Fruit fly (Drosophila melanogaster) whole organism, embryonic: ENCODE measurements around the gene Mec2.

Experiments
- CG10147 ChIP-seq: fragments of 200-800 bp; sonication (Bioruptor generic); optimal IDR thresholded peaks from 2 replicates; lab custom pipeline; 2019; ENCODE audit warnings: missing biosample characterization, mild to moderate bottlenecking, missing genetic modification characterization, moderate library complexity
- CG10209 ChIP-seq: fragments of 200-800 bp; sonication (Bioruptor generic); optimal IDR thresholded peaks from 3 replicates; lab custom pipeline; 2017; ENCODE audit warnings: missing biosample characterization, mild to moderate bottlenecking, missing genetic modification characterization, missing genetic modification reagents
- CG1024 ChIP-seq: fragments of 200-800 bp; sonication (Bioruptor generic); IDR thresholded peaks from 2 replicates; pipeline ENCODE4 v1.3.6; 2022; ENCODE audit warnings: missing biosample characterization, missing genetic modification characterization
- CG11398 ChIP-seq: fragments of 200-800 bp; sonication (Bioruptor generic); optimal IDR thresholded peaks from 2 replicates; lab custom pipeline; 2016; ENCODE audit warnings: missing biosample characterization, missing genetic modification characterization
- CG11696 ChIP-seq: fragments of 200-800 bp; sonication (Bioruptor generic); IDR thresholded peaks from 2 replicates; pipeline ENCODE4 v1.3.6; 2022; ENCODE audit warnings: missing biosample characterization, missing genetic modification characterization
- CG1233 ChIP-seq: fragments of 200-800 bp; sonication (Bioruptor generic); optimal IDR thresholded peaks from 4 replicates; lab custom pipeline; 2018; ENCODE audit warnings: missing biosample characterization, mild to moderate bottlenecking, missing genetic modification characterization
- CG13123 ChIP-seq: fragments of 200-800 bp; sonication (Bioruptor generic); optimal IDR thresholded peaks from 2 replicates; lab custom pipeline; 2016; ENCODE audit warnings: missing biosample characterization, missing genetic modification characterization
- CG13296 ChIP-seq: fragments of 200-800 bp; sonication (Bioruptor generic); optimal IDR thresholded peaks from 3 replicates; lab custom pipeline; 2018; ENCODE audit warnings: missing biosample characterization, mild to moderate bottlenecking, missing genetic modification characterization
- CG13894 ChIP-seq: fragments of 200-800 bp; sonication (Bioruptor generic); optimal IDR thresholded peaks from 3 replicates; lab custom pipeline; 2018; ENCODE audit warnings: missing biosample characterization, mild to moderate bottlenecking, missing genetic modification characterization, moderate library complexity
- CG18262 ChIP-seq: fragments of 200-800 bp; optimal IDR thresholded peaks from 3 replicates; lab custom pipeline; 2019; ENCODE audit warnings: missing biosample characterization, mild to moderate bottlenecking, missing genetic modification characterization, moderate library complexity
- CG31224 ChIP-seq: fragments of 200-800 bp; sonication (Bioruptor generic); IDR thresholded peaks from 2 replicates; pipeline ENCODE4 v1.3.6; 2022; ENCODE audit warnings: missing biosample characterization, missing genetic modification characterization
- CG3281 ChIP-seq: fragments of 200-800 bp; sonication (Bioruptor generic); optimal IDR thresholded peaks from 3 replicates; lab custom pipeline; 2017; ENCODE audit warnings: missing biosample characterization, mild to moderate bottlenecking, missing genetic modification characterization
- CG33557 ChIP-seq: fragments of 200-800 bp; sonication (Bioruptor generic); optimal IDR thresholded peaks from 2 replicates; lab custom pipeline; 2019; ENCODE audit warnings: missing biosample characterization, mild to moderate bottlenecking, missing genetic modification characterization, moderate library complexity
- CG3847 ChIP-seq: fragments of 200-800 bp; sonication (Bioruptor generic); IDR thresholded peaks from 2 replicates; pipeline ENCODE4 v1.3.6; 2022; ENCODE audit warnings: missing biosample characterization, missing genetic modification characterization
- CG42726 ChIP-seq: fragments of 200-800 bp; sonication (Bioruptor generic); IDR thresholded peaks from 2 replicates; pipeline ENCODE4 v1.3.6; 2022; ENCODE audit warnings: missing biosample characterization, missing genetic modification characterization; ENCODE audit not compliant: partially characterized antibody
- CG4854 ChIP-seq: fragments of 200-800 bp; sonication (Bioruptor generic); optimal IDR thresholded peaks from 2 replicates; lab custom pipeline; 2016; ENCODE audit warnings: missing biosample characterization, missing genetic modification characterization, inconsistent platforms
- CG6654 ChIP-seq: fragments of 200-800 bp; sonication (Bioruptor generic); optimal IDR thresholded peaks from 2 replicates; lab custom pipeline; 2017; ENCODE audit warnings: missing biosample characterization, mild to moderate bottlenecking, missing genetic modification characterization
- CG6765 ChIP-seq: fragments of 200-800 bp; sonication (Bioruptor generic); optimal IDR thresholded peaks from 3 replicates; lab custom pipeline; 2017; ENCODE audit warnings: missing biosample characterization, mild to moderate bottlenecking, missing genetic modification characterization
- CG7839 ChIP-seq: fragments of 200-800 bp; sonication (Bioruptor generic); optimal IDR thresholded peaks from 3 replicates; lab custom pipeline; 2018; ENCODE audit warnings: missing biosample characterization, mild to moderate bottlenecking, missing genetic modification characterization, moderate library complexity
- CG9215 ChIP-seq: fragments of 200-800 bp; sonication (Bioruptor generic); IDR thresholded peaks from 2 replicates; pipeline ENCODE4 v1.3.6; 2022; ENCODE audit warnings: missing biosample characterization, missing genetic modification characterization
- Dfd ChIP-seq, 2 experiments: fragments of >200 bp; optimal IDR thresholded peaks; 2 replicates each; lab custom pipeline; 2017; ENCODE audit warnings: missing biosample characterization in 2 of 2, missing genetic modification characterization in 2 of 2
- Dref ChIP-seq: fragments of 200-800 bp; sonication (Bioruptor generic); IDR thresholded peaks from 2 replicates; pipeline ENCODE4 v1.3.6; 2022; ENCODE audit warnings: missing biosample characterization, missing genetic modification characterization
- H15 ChIP-seq: fragments of 200-800 bp; sonication (Bioruptor generic); IDR thresholded peaks from 3 replicates; pipeline ENCODE4 v1.3.6; 2022; ENCODE audit warnings: missing biosample characterization, missing genetic modification characterization
- HLHmδ ChIP-seq: fragments of 200-800 bp; sonication (Bioruptor generic); optimal IDR thresholded peaks from 2 replicates; lab custom pipeline; 2018; ENCODE audit warnings: missing biosample characterization, mild to moderate bottlenecking, missing genetic modification characterization, moderate library complexity
- Mrtf ChIP-seq: fragments of 200-800 bp; sonication (Bioruptor generic); IDR thresholded peaks from 3 replicates; pipeline ENCODE4 v1.3.6; 2022; ENCODE audit warnings: missing biosample characterization, missing genetic modification characterization
- Nf-YB ChIP-seq: fragments of 200-800 bp; sonication (Bioruptor generic); optimal IDR thresholded peaks from 3 replicates; lab custom pipeline; 2019; ENCODE audit warnings: missing biosample characterization, mild to moderate bottlenecking, missing genetic modification characterization, moderate library complexity
- Trl ChIP-seq, 3 experiments: fragments of >200 bp in 2 of 3; fragments of 200-800 bp in 1 of 3; sonication (Bioruptor generic) in 1 of 3; optimal IDR thresholded peaks; 2 replicates in 1 of 3; 3 replicates in 2 of 3; lab custom pipeline; 2016 to 2017; ENCODE audit warnings: missing biosample characterization in 1 of 3, missing genetic modification characterization in 1 of 3
- Usf ChIP-seq: fragments of 200-800 bp; sonication (Bioruptor generic); optimal IDR thresholded peaks from 2 replicates; lab custom pipeline; 2017; ENCODE audit warnings: missing genotype, missing biosample characterization, missing genetic modification characterization
- bigmax ChIP-seq: fragments of 200-800 bp; sonication (Bioruptor generic); optimal IDR thresholded peaks from 2 replicates; lab custom pipeline; 2018; ENCODE audit warnings: missing biosample characterization, mild to moderate bottlenecking, missing genetic modification characterization
- crc ChIP-seq: fragments of 200-800 bp; sonication (Bioruptor generic); optimal IDR thresholded peaks from 2 replicates; lab custom pipeline; 2016; ENCODE audit warnings: missing biosample characterization, missing genetic modification characterization
- cwo ChIP-seq: fragments of 200-800 bp; sonication (Bioruptor generic); optimal IDR thresholded peaks from 3 replicates; lab custom pipeline; 2017; ENCODE audit warnings: missing biosample characterization, missing genetic modification characterization, mild to moderate bottlenecking, moderate library complexity, missing genetic modification reagents
- fd102C ChIP-seq: fragments of 200-800 bp; sonication (Bioruptor generic); optimal IDR thresholded peaks from 2 replicates; lab custom pipeline; 2018; ENCODE audit warnings: missing biosample characterization, mild to moderate bottlenecking, missing genetic modification characterization, moderate library complexity
- ftz-f1 ChIP-seq: fragments of 200-800 bp; sonication (Bioruptor generic); optimal IDR thresholded peaks from 2 replicates; lab custom pipeline; 2016; ENCODE audit warnings: missing biosample characterization, missing genetic modification characterization
- fu2 ChIP-seq: fragments of 200-800 bp; sonication (Bioruptor generic); optimal IDR thresholded peaks from 2 replicates; lab custom pipeline; 2016; ENCODE audit warnings: missing biosample characterization, missing genetic modification characterization
- grn ChIP-seq: fragments of 200-800 bp; sonication (Bioruptor generic); optimal IDR thresholded peaks from 3 replicates; lab custom pipeline; 2017; ENCODE audit warnings: missing biosample characterization, missing genetic modification characterization
- h ChIP-seq: fragments of >200 bp; optimal IDR thresholded peaks from 2 replicates; lab custom pipeline; 2017
- hkb ChIP-seq, 2 experiments: fragments of 200-800 bp in 1 of 2; fragments of >200 bp in 1 of 2; sonication (Bioruptor generic) in 1 of 2; IDR thresholded peaks in 1 of 2; optimal IDR thresholded peaks in 1 of 2; 2 replicates each; pipeline versions ENCODE4 v1.3.6 to Lab custom; 2017 to 2022; ENCODE audit warnings: missing biosample characterization in 1 of 2, missing genetic modification characterization in 1 of 2
- insv ChIP-seq, 2 experiments: fragments of 200-800 bp; sonication (Bioruptor generic); optimal IDR thresholded peaks; 3 replicates each; lab custom pipeline; 2016 to 2018; ENCODE audit warnings: missing biosample characterization in 2 of 2, missing genetic modification characterization in 2 of 2
- lola ChIP-seq, 3 experiments: fragments of >200 bp in 2 of 3; fragments of 200-800 bp in 1 of 3; sonication (Bioruptor generic) in 1 of 3; optimal IDR thresholded peaks; 2 replicates each; lab custom pipeline; 2017 to 2019; ENCODE audit warnings: missing biosample characterization in 3 of 3, missing genetic modification characterization in 3 of 3, mild to moderate bottlenecking in 1 of 3, moderate library complexity in 1 of 3
- luna ChIP-seq: fragments of 200-800 bp; sonication (Bioruptor generic); optimal IDR thresholded peaks from 2 replicates; lab custom pipeline; 2016; ENCODE audit warnings: missing biosample characterization, missing genetic modification characterization
- nmo ChIP-seq: fragments of 200-800 bp; sonication (Bioruptor generic); optimal IDR thresholded peaks from 2 replicates; lab custom pipeline; 2018; ENCODE audit warnings: missing biosample characterization, mild to moderate bottlenecking, missing genetic modification characterization, moderate library complexity
- pho ChIP-seq: fragments of 200-800 bp; sonication (Bioruptor generic); optimal IDR thresholded peaks from 2 replicates; lab custom pipeline; 2016; ENCODE audit warnings: missing biosample characterization, missing genetic modification characterization
- prd ChIP-seq, 3 experiments: fragments of >200 bp in 2 of 3; fragments of 200-800 bp in 1 of 3; sonication (Bioruptor generic) in 1 of 3; optimal IDR thresholded peaks in 2 of 3; IDR thresholded peaks in 1 of 3; 2 replicates in 2 of 3; 3 replicates in 1 of 3; pipeline versions ENCODE4 v1.3.6 to Lab custom; 2017 to 2022; ENCODE audit warnings: missing biosample characterization in 1 of 3, missing genetic modification characterization in 1 of 3
- psq ChIP-seq: fragments of 200-800 bp; sonication (Bioruptor generic); optimal IDR thresholded peaks from 2 replicates; lab custom pipeline; 2017; ENCODE audit warnings: missing biosample characterization, missing genetic modification characterization
- salm ChIP-seq: fragments of 200-800 bp; sonication (Bioruptor generic); optimal IDR thresholded peaks from 2 replicates; lab custom pipeline; 2018; ENCODE audit warnings: missing biosample characterization, mild to moderate bottlenecking, missing genetic modification characterization
- sisA ChIP-seq: fragments of 200-800 bp; sonication (Bioruptor generic); IDR thresholded peaks from 2 replicates; pipeline ENCODE4 v1.3.6; 2022; ENCODE audit warnings: missing biosample characterization, missing genetic modification characterization
- stwl ChIP-seq: fragments of 200-800 bp; sonication (Bioruptor generic); optimal IDR thresholded peaks from 3 replicates; lab custom pipeline; 2018; ENCODE audit warnings: missing biosample characterization, mild to moderate bottlenecking, missing genetic modification characterization, moderate library complexity
- wek ChIP-seq: fragments of 200-800 bp; sonication (Bioruptor generic); optimal IDR thresholded peaks from 3 replicates; lab custom pipeline; 2018; ENCODE audit warnings: missing biosample characterization, mild to moderate bottlenecking, missing genetic modification characterization, moderate library complexity

Mec2 gene

dm6 chrX:19152570-19153287 lies 35.1 kb upstream of the Mec2 start (continued):
- TF ChIP-seq CG31224 (GFP tag; lab: Robert Waterston, UW) (no peak), bigmax (GFP tag; lab: Kevin White, UChicago) (no peak), CG7839 (tag; lab: Kevin White, UChicago) (peak; percentile 66), crc (GFP tag; lab: Kevin White, UChicago) (no peak), h (lab: Kevin White, UChicago) (no peak), CG1024 (no peak), Usf (no peak), CG1233 (GFP tag; lab: Kevin White, UChicago) (peak; percentile 55), CG33557 (GFP tag; lab: Kevin White, UChicago) (peak; percentile 21), psq (GFP tag; lab: Kevin White, UChicago) (no peak), fu2 (GFP tag; lab: Kevin White, UChicago) (no peak), CG13296 (GFP tag; lab: Kevin White, UChicago) (peak; percentile 21), nmo (GFP tag; lab: Kevin White, UChicago) (peak; percentile 72), hkb (optimal IDR thresholded peaks at IDR 0.05; lab: Kevin White, UChicago) (no peak), hkb (GFP tag; IDR thresholded peaks at IDR 0.05; lab: Robert Waterston, UW) (peak; percentile 59), sisA (GFP tag; lab: Robert Waterston, UW) (peak; percentile 46), CG3281 (peak; percentile 62), CG11398 (no peak), CG10147 (no peak), CG13894 (no peak), Dref (GFP tag; lab: Robert Waterston, UW) (no peak), insv (GFP tag; optimal IDR thresholded peaks at IDR 0.05; lab: Kevin White, UChicago) (no peak), salm (tag; lab: Kevin White, UChicago) (peak; percentile 39), CG6765 (GFP tag; lab: Kevin White, UChicago) (no peak), CG11696 (GFP tag; lab: Robert Waterston, UW) (no peak), ftz-f1 (GFP tag; lab: Kevin White, UChicago) (no peak), luna (no peak), prd (optimal IDR thresholded peaks at IDR 0.05; lab: Kevin White, UChicago) (no peak), prd (GFP tag; IDR thresholded peaks at IDR 0.05; lab: Robert Waterston, UW) (peak; percentile 72; the same call in 2 of the 3 replicates), Mrtf (GFP tag; lab: Robert Waterston, UW) (0 out of 3 replicates have a peak, but pooled peaks have one; percentile 16), wek (GFP tag; lab: Kevin White, UChicago) (no peak), lola (GFP tag; optimal IDR thresholded peaks at IDR 0.05; lab: Kevin White, UChicago) (peak in 1 of 3 experiments; percentile 64), Nf-YB (GFP tag; lab: Kevin White, UChicago) (peak; percentile 21), fd102C (GFP tag; lab: Kevin White, UChicago) (no peak), CG42726 (GFP tag; lab: Robert Waterston, UW) (no peak), Dfd (GFP tag; optimal IDR thresholded peaks at IDR 0.05; lab: Kevin White, UChicago) (no peak), CG9215 (no peak), HLHmδ (GFP tag; lab: Kevin White, UChicago) (no peak), CG3847 (GFP tag; lab: Robert Waterston, UW) (peak; percentile 31; the same call in 1 of the 2 replicates), grn (GFP tag; lab: Kevin White, UChicago) (no peak), pho (GFP tag; lab: Kevin White, UChicago) (no peak), CG10209 (peak; percentile 50), H15 (no peak), Trl (optimal IDR thresholded peaks at IDR 0.05; lab: Kevin White, UChicago) (no peak), Trl (GFP tag; optimal IDR thresholded peaks at IDR 0.05; lab: Kevin White, UChicago) (no peak), cwo (GFP tag; lab: Kevin White, UChicago) (peak; percentile 23), CG13123 (GFP tag; lab: Kevin White, UChicago) (no peak), CG18262 (tag; lab: Kevin White, UChicago) (peak; percentile 76), CG4854 (no peak), CG6654 (GFP tag; lab: Kevin White, UChicago) (no peak), stwl (tag; lab: Kevin White, UChicago) (no peak)
